Fruit fly (Drosophila melanogaster) whole organism, embryonic: ENCODE results near the gene CG17349.

Experiments
- Atf-2 ChIP-seq: fragments of 200-800 bp; sonication (Bioruptor generic); optimal IDR thresholded peaks from 2 replicates; lab custom pipeline; 2016; ENCODE audit warnings: missing biosample characterization, missing genetic modification characterization
- B-H2 ChIP-seq: fragments of 200-800 bp; sonication (Bioruptor generic); optimal IDR thresholded peaks from 2 replicates; lab custom pipeline; 2018; ENCODE audit warnings: missing biosample characterization, mild to moderate bottlenecking, missing genetic modification characterization
- CG1024 ChIP-seq: fragments of 200-800 bp; sonication (Bioruptor generic); IDR thresholded peaks from 2 replicates; pipeline ENCODE4 v1.3.6; 2022; ENCODE audit warnings: missing biosample characterization, missing genetic modification characterization
- CG10543 ChIP-seq: fragments of 200-800 bp; sonication (Bioruptor generic); optimal IDR thresholded peaks from 3 replicates; lab custom pipeline; 2017; ENCODE audit warnings: missing biosample characterization, mild to moderate bottlenecking, missing genetic modification characterization, moderate library complexity
- CG11456 ChIP-seq: fragments of 200-800 bp; sonication (Bioruptor generic); IDR thresholded peaks from 3 replicates; pipeline ENCODE4 v1.3.6; 2022; ENCODE audit warnings: missing biosample characterization, missing genetic modification characterization
- CG12769 ChIP-seq: fragments of 200-800 bp; sonication (Bioruptor generic); optimal IDR thresholded peaks from 2 replicates; lab custom pipeline; 2019; ENCODE audit warnings: missing biosample characterization, mild to moderate bottlenecking, missing genetic modification characterization, moderate library complexity
- CG12942 ChIP-seq: fragments of 200-800 bp; sonication (Bioruptor generic); optimal IDR thresholded peaks from 3 replicates; lab custom pipeline; 2016; ENCODE audit warnings: missing biosample characterization, missing genetic modification characterization
- CG2120 ChIP-seq: fragments of 200-800 bp; sonication (Bioruptor generic); optimal IDR thresholded peaks from 3 replicates; lab custom pipeline; 2016; ENCODE audit warnings: missing biosample characterization, missing genetic modification characterization
- CG3726 ChIP-seq: fragments of 200-800 bp; sonication (Bioruptor generic); IDR thresholded peaks from 3 replicates; pipeline ENCODE4, ENCODE4 v1.3.6; 2022; ENCODE audit warnings: missing biosample characterization, missing genetic modification characterization
- CG4328 ChIP-seq: fragments of 200-800 bp; sonication (Bioruptor generic); optimal IDR thresholded peaks from 3 replicates; lab custom pipeline; 2017; ENCODE audit warnings: missing biosample characterization, missing genetic modification reagents, missing genetic modification characterization
- CG5180 ChIP-seq: fragments of 200-800 bp; sonication (Bioruptor generic); optimal IDR thresholded peaks from 3 replicates; lab custom pipeline; 2017; ENCODE audit warnings: missing biosample characterization, missing genetic modification characterization, mild to moderate bottlenecking, moderate library complexity, missing genetic modification reagents
- CG7357 ChIP-seq: fragments of 200-800 bp; sonication (Bioruptor generic); IDR thresholded peaks from 3 replicates; pipeline ENCODE4 v1.3.6; 2022; ENCODE audit warnings: missing biosample characterization, missing genetic modification characterization
- CG8290 ChIP-seq, 3 experiments: fragments of 200-800 bp; sonication (Bioruptor generic); optimal IDR thresholded peaks; 2 replicates each; lab custom pipeline; 2016 to 2019; ENCODE audit warnings: missing biosample characterization in 3 of 3, missing genetic modification characterization in 3 of 3, mild to moderate bottlenecking in 2 of 3, moderate library complexity in 1 of 3
- Dbx ChIP-seq: fragments of 200-800 bp; sonication (Bioruptor generic); IDR thresholded peaks from 3 replicates; pipeline ENCODE4 v1.3.6; 2022; ENCODE audit warnings: missing biosample characterization, missing genetic modification characterization
- Elba2 ChIP-seq: fragments of 200-800 bp; sonication (Bioruptor generic); optimal IDR thresholded peaks from 3 replicates; lab custom pipeline; 2016; ENCODE audit warnings: missing biosample characterization, missing genetic modification characterization
- HLH4C ChIP-seq: fragments of 200-800 bp; sonication (Bioruptor generic); IDR thresholded peaks from 3 replicates; pipeline ENCODE4 v1.3.6; 2022; ENCODE audit warnings: missing biosample characterization, missing genetic modification characterization; ENCODE audit not compliant: partially characterized antibody
- Hmr ChIP-seq: fragments of 200-800 bp; sonication (Bioruptor generic); optimal IDR thresholded peaks from 3 replicates; lab custom pipeline; 2017; ENCODE audit warnings: mild to moderate bottlenecking, missing biosample characterization, missing genetic modification reagents, missing genetic modification characterization
- Hr39 ChIP-seq: fragments of >200 bp; optimal IDR thresholded peaks from 2 replicates; lab custom pipeline; 2017
- MTF-1 ChIP-seq: fragments of 200-800 bp; sonication (Bioruptor generic); optimal IDR thresholded peaks from 2 replicates; lab custom pipeline; 2018; ENCODE audit warnings: missing biosample characterization, mild to moderate bottlenecking, missing genetic modification characterization, borderline replicate concordance
- Med ChIP-seq: fragments of 200-800 bp; sonication (Bioruptor generic); peaks from one replicate; lab custom pipeline; 2016; ENCODE audit warnings: missing biosample characterization, missing genetic modification characterization, mild to moderate bottlenecking, inconsistent platforms, moderate library complexity
- PHDP ChIP-seq: fragments of 200-800 bp; sonication (Bioruptor generic); optimal IDR thresholded peaks from 3 replicates; lab custom pipeline; 2018; ENCODE audit warnings: missing biosample characterization, mild to moderate bottlenecking, missing genetic modification characterization, moderate library complexity
- Pdp1 ChIP-seq, 2 experiments: fragments of 200-800 bp; sonication (Bioruptor generic); optimal IDR thresholded peaks; 3 replicates each; lab custom pipeline; 2016; ENCODE audit warnings: missing biosample characterization in 2 of 2, missing genetic modification characterization in 2 of 2, mild to moderate bottlenecking in 1 of 2, moderate library complexity in 1 of 2
- Poxn ChIP-seq: fragments of 200-800 bp; sonication (Bioruptor generic); IDR thresholded peaks from 2 replicates; pipeline ENCODE4 v1.3.6; 2022; ENCODE audit warnings: missing biosample characterization, missing genetic modification characterization
- YL-1 ChIP-seq: fragments of 200-800 bp; sonication (Bioruptor generic); optimal IDR thresholded peaks from 3 replicates; lab custom pipeline; 2017; ENCODE audit warnings: missing biosample characterization, mild to moderate bottlenecking, missing genetic modification characterization
- abd-A ChIP-seq: fragments of 200-800 bp; sonication (Bioruptor generic); optimal IDR thresholded peaks from 3 replicates; lab custom pipeline; 2019; ENCODE audit warnings: missing biosample characterization, mild to moderate bottlenecking, missing genetic modification characterization, moderate library complexity
- crol ChIP-seq: fragments of 200-800 bp; sonication (Bioruptor generic); IDR thresholded peaks from 2 replicates; pipeline ENCODE4 v1.3.6; 2022; ENCODE audit warnings: missing biosample characterization, missing genetic modification characterization
- dati ChIP-seq: fragments of 200-800 bp; sonication (Bioruptor generic); IDR thresholded peaks from 2 replicates; pipeline ENCODE4 v1.3.6; 2022; ENCODE audit warnings: missing biosample characterization, missing genetic modification characterization
- dmrt99B ChIP-seq: fragments of 200-800 bp; sonication (Bioruptor generic); optimal IDR thresholded peaks from 2 replicates; lab custom pipeline; 2018; ENCODE audit warnings: missing biosample characterization, mild to moderate bottlenecking, missing genetic modification characterization, moderate library complexity
- fd3F ChIP-seq: fragments of 200-800 bp; sonication (Bioruptor generic); optimal IDR thresholded peaks from 2 replicates; lab custom pipeline; 2018; ENCODE audit warnings: missing biosample characterization, mild to moderate bottlenecking, missing genetic modification characterization, moderate library complexity
- knrl ChIP-seq: fragments of 200-800 bp; sonication (Bioruptor generic); IDR thresholded peaks from 3 replicates; pipeline ENCODE4 v1.3.6; 2022; ENCODE audit warnings: missing biosample characterization, missing genetic modification characterization; ENCODE audit not compliant: partially characterized antibody
- lab ChIP-seq: fragments of 200-800 bp; sonication (Bioruptor generic); optimal IDR thresholded peaks from 3 replicates; lab custom pipeline; 2017; ENCODE audit warnings: missing biosample characterization, missing genetic modification characterization, mild to moderate bottlenecking, moderate library complexity, missing genetic modification reagents
- pan ChIP-seq, 4 experiments: fragments of >200 bp in 3 of 4; fragments of 200-800 bp in 1 of 4; sonication (Bioruptor generic) in 1 of 4; optimal IDR thresholded peaks in 3 of 4; IDR thresholded peaks in 1 of 4; 2 replicates each; pipeline versions ENCODE4 v1.3.6 to Lab custom; 2017 to 2022; ENCODE audit warnings: missing biosample characterization in 2 of 4, missing genetic modification characterization in 2 of 4, mixed read lengths in 1 of 4
- schlank ChIP-seq: fragments of 200-800 bp; sonication (Bioruptor generic); optimal IDR thresholded peaks from 2 replicates; lab custom pipeline; 2018; ENCODE audit warnings: missing biosample characterization, mild to moderate bottlenecking, missing genetic modification characterization
- sd ChIP-seq: fragments of 200-800 bp; sonication (Bioruptor generic); optimal IDR thresholded peaks from 3 replicates; lab custom pipeline; 2018; ENCODE audit warnings: missing biosample characterization, mild to moderate bottlenecking, missing genetic modification characterization, moderate library complexity
- seq ChIP-seq: fragments of 200-800 bp; sonication (Bioruptor generic); IDR thresholded peaks from 2 replicates; pipeline ENCODE4 v1.3.6; 2022; ENCODE audit warnings: missing biosample characterization, missing genetic modification characterization
- sr ChIP-seq: fragments of 200-800 bp; sonication (Bioruptor generic); IDR thresholded peaks from 3 replicates; pipeline ENCODE4 v1.3.6; 2022; ENCODE audit warnings: missing biosample characterization, missing genetic modification characterization
- zen2 ChIP-seq: fragments of 200-800 bp; sonication (Bioruptor generic); IDR thresholded peaks from 3 replicates; pipeline ENCODE4 v1.3.6; 2022; ENCODE audit warnings: missing biosample characterization, missing genetic modification characterization; ENCODE audit not compliant: partially characterized antibody

Gene CG17349

DNA sequence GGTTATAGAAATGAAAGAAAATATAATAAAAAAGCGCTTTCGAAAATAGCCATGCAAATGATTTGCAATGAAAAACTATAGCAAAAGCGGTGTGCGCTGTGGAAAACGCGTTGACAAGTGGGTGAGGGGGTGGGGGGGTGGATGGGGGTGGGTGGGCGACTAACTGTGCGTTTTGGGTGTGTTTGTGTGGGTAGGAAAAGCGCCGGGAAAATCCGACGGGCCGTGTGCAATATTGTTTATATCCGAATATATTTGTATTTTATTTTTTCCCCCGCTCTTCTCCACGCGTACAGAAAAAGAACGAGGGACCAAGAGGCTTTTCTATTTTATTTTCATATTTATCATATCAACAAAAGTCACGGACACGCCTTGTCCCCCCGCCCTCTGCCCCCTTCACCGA is 36.2 kb downstream of the CG17349 start:
- TF ChIP-seq CG12942 (GFP tag; lab: Kevin White, UChicago) (no peak), CG4328 (GFP tag; lab: Kevin White, UChicago) (peak; percentile 12), dmrt99B (no peak), knrl (0 out of 3 replicates have a peak, but pooled peaks have one; percentile 19), Poxn (GFP tag; lab: Robert Waterston, UW) (no peak), Hr39 (no peak), abd-A (tag; lab: Kevin White, UChicago) (peak; percentile 37), zen2 (GFP tag; lab: Robert Waterston, UW) (no peak), CG5180 (GFP tag; lab: Kevin White, UChicago) (no peak), sd (tag; lab: Kevin White, UChicago) (peak; percentile 27), YL-1 (no peak), crol (GFP tag; lab: Robert Waterston, UW) (peak; percentile 66), sr (GFP tag; lab: Robert Waterston, UW) (peak; percentile 95), CG1024 (GFP tag; lab: Robert Waterston, UW) (no peak), Dbx (0 out of 3 replicates have a peak, but pooled peaks have one; percentile 9), pan (optimal IDR thresholded peaks at IDR 0.05; lab: Kevin White, UChicago) (no peak), pan (GFP tag; optimal IDR thresholded peaks at IDR 0.05 in 1 of 2, IDR thresholded peaks at IDR 0.05 in 1 of 2) (no peak), Elba2 (GFP tag; lab: Kevin White, UChicago) (no peak), CG10543 (peak; percentile 76), CG11456 (GFP tag; lab: Robert Waterston, UW) (0 out of 3 replicates have a peak, but pooled peaks have one; percentile 26), Pdp1 (GFP tag; optimal IDR thresholded peaks at IDR 0.05; lab: Kevin White, UChicago) (no peak), seq (GFP tag; lab: Robert Waterston, UW) (0 out of 2 replicates have a peak, but pooled peaks have one; percentile 7), MTF-1 (peak; percentile 100)

DNA sequence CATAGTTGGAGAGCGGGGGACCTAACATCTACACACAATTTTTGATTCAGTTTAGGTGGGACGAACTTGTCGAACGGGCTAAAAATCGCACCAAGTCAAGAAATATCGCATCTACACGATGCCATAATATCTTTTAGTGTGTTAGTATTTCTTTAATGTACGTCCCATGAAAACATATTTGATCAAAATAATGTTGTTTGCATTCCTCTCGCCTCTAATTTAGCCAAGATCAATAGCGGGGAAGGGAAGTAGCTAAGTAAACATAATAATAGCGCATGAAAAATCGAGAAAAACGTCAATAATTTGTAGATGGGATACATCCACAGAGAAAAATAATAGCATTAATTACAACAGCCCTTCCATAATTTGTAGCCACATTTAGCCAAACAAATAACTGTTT is 41.7 kb downstream of the CG17349 start:
- TF ChIP-seq B-H2 (GFP tag; lab: Kevin White, UChicago) (peak; percentile 21), Atf-2 (GFP tag; lab: Kevin White, UChicago) (no peak), CG3726 (GFP tag; lab: Robert Waterston, UW) (no peak), dati (GFP tag; lab: Robert Waterston, UW) (no peak), CG2120 (GFP tag; lab: Kevin White, UChicago) (peak; percentile 15), Med (GFP tag; lab: Kevin White, UChicago) (peak; percentile 39), fd3F (peak; percentile 30), lab (GFP tag; lab: Kevin White, UChicago) (peak; percentile 5), PHDP (peak; percentile 1), Hmr (GFP tag; lab: Kevin White, UChicago) (peak; percentile 49), HLH4C (GFP tag; lab: Robert Waterston, UW) (no peak), schlank (tag; lab: Kevin White, UChicago) (peak; percentile 33), CG8290 (GFP tag; optimal IDR thresholded peaks at IDR 0.05; lab: Kevin White, UChicago) (no peak), CG8290 (tag; optimal IDR thresholded peaks at IDR 0.05; lab: Kevin White, UChicago) (peak in 1 of 2 experiments; percentile 75), sd (tag; lab: Kevin White, UChicago) (peak; percentile 43), CG12769 (tag; lab: Kevin White, UChicago) (peak; percentile 33), CG7357 (GFP tag; lab: Robert Waterston, UW) (peak; percentile 16; the same call in 1 of the 3 replicates), seq (GFP tag; lab: Robert Waterston, UW) (peak; percentile 12; the same call in 1 of the 2 replicates)
